Worm (Caenorhabditis elegans) whole organism, young adult: ENCODE results near the gene ulp-4.
A peak's percentile ranks its signal among the peaks of the same experiment; 100 is the strongest.

Experiments
- K11D2.4 ChIP-seq: fragments of 200-800 bp; sonication (Bioruptor generic); IDR thresholded peaks from 2 replicates; pipeline ENCODE4 v1.3.6; 2022; ENCODE audit warnings: missing genetic modification reagents, missing genetic modification characterization, missing compliant biosample characterization
- dox-1 ChIP-seq: fragments of 200-800 bp; sonication (Bioruptor generic); IDR thresholded peaks from 2 replicates; pipeline ENCODE4 v1.3.6; 2022; ENCODE audit warnings: missing genetic modification reagents, missing genetic modification characterization, missing compliant biosample characterization
- egl-18 ChIP-seq: fragments of 200-800 bp; sonication (Bioruptor generic); IDR thresholded peaks from 2 replicates; pipeline ENCODE4 v1.3.6; 2022; ENCODE audit warnings: missing genetic modification reagents, missing genetic modification characterization, missing compliant biosample characterization
- egl-44 ChIP-seq: fragments of 200-800 bp; sonication (Bioruptor generic); IDR thresholded peaks from 2 replicates; pipeline ENCODE4 v1.3.6; 2022; ENCODE audit warnings: missing genetic modification reagents, missing genetic modification characterization, missing compliant biosample characterization
- hlh-26 ChIP-seq: fragments of 200-800 bp; sonication (Bioruptor generic); conservative IDR thresholded peaks from 2 replicates; pipeline ENCODE4 v1.3.6; 2022; ENCODE audit warnings: missing genetic modification reagents, missing genetic modification characterization, missing compliant biosample characterization
- nfya-1 ChIP-seq: sonication (generic microtip); optimal IDR thresholded peaks from 2 replicates; lab custom pipeline; 2017; ENCODE audit warnings: antibody characterized with exemption, missing compliant biosample characterization, missing genetic modification characterization, borderline replicate concordance; ENCODE audit not compliant: insufficient read depth
- nfyb-1 ChIP-seq: fragments of 200-800 bp; sonication (Bioruptor generic); IDR thresholded peaks from 2 replicates; pipeline ENCODE4 v1.3.6; 2022; ENCODE audit warnings: missing genetic modification reagents, missing genetic modification characterization, missing compliant biosample characterization
- sea-2 ChIP-seq: fragments of 200-800 bp; sonication (Bioruptor generic); IDR thresholded peaks from 2 replicates; pipeline ENCODE4 v1.3.6; 2022; ENCODE audit warnings: missing genetic modification characterization, missing compliant biosample characterization
- snpc-4 ChIP-seq, 5 experiments: fragments of 150-350 bp in 1 of 5; sonication (generic microtip) in 4 of 5; optimal IDR thresholded peaks; 2 replicates each; lab custom pipeline; 2014 to 2018; ENCODE audit warnings: missing genetic modification characterization in 5 of 5, missing biosample characterization in 3 of 5, antibody characterized with exemption in 2 of 5, mild to moderate bottlenecking in 2 of 5, missing compliant biosample characterization in 2 of 5, missing genotype in 2 of 5, moderate library complexity in 2 of 5, missing genetic modification reagents in 1 of 5
- unc-62 ChIP-seq: fragments of 150-350 bp; optimal IDR thresholded peaks from 2 replicates; lab custom pipeline; 2014; ENCODE audit warnings: missing biosample characterization, missing genetic modification reagents, missing genetic modification characterization
- ztf-18 ChIP-seq: sonication (generic microtip); optimal IDR thresholded peaks from 2 replicates; lab custom pipeline; 2016; ENCODE audit warnings: missing genotype, mild to moderate bottlenecking, missing genetic modification characterization, missing compliant biosample characterization

DNA sequence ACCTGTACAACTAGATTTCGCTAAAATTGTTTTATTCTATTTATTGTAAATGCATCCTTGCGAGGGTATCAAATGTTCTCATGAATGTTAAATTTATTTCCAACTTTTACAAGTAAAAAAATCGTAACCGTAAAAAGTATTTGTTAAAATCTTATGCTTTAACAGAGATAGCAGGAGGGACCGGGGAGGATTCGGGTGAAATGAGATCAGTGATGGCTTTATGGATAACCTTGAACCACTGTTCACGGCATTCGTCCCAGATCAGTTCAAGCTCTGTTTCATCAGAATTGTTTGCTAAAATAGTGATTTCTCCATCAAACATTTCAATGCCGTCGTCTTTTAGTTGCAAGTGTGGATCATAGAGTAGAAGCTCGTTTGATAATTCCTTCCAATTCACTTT is 11.4 kb downstream of the ulp-4 start:
- no peak for TF ChIP-seq K11D2.4 (GFP tag; lab: Robert Waterston, UW)
- no peak for TF ChIP-seq snpc-4 (GFP tag; optimal IDR thresholded peaks at IDR 0.05; lab: Kevin White, UChicago)
- peak in 1 of 4 experiments; percentile 3 for TF ChIP-seq snpc-4 (tag; optimal IDR thresholded peaks at IDR 0.05; lab: Kevin White, UChicago)
- TF ChIP-seq nfya-1 (tag; lab: Kevin White, UChicago) = no peak
- no peak for TF ChIP-seq unc-62 (GFP tag; lab: Kevin White, UChicago)
- no peak for TF ChIP-seq dox-1 (GFP tag; lab: Robert Waterston, UW)
- TF ChIP-seq ztf-18 (tag; lab: Kevin White, UChicago) = no peak
- TF ChIP-seq nfyb-1 (GFP tag; lab: Robert Waterston, UW) = peak; percentile 57; the same call in 1 of the 2 replicates
- TF ChIP-seq egl-18 (GFP tag; lab: Robert Waterston, UW) = no peak
- no peak for TF ChIP-seq sea-2
- TF ChIP-seq egl-44 = no peak
- no peak for TF ChIP-seq hlh-26 (GFP tag; lab: Robert Waterston, UW)
